Worm (Caenorhabditis elegans) whole organism, L4/young adult: Measurements from ENCODE around the gene ccep-97.

ENCODE experiments used
- W03F9.2 ChIP-seq: fragments of 150-350 bp; optimal IDR thresholded peaks from 2 replicates; lab custom pipeline; 2014; ENCODE audit warnings: missing biosample characterization, missing genetic modification characterization
- dao-5 ChIP-seq: sonication (generic microtip); optimal IDR thresholded peaks from 2 replicates; lab custom pipeline; 2016; ENCODE audit warnings: missing genotype, missing genetic modification characterization, moderate library complexity, missing compliant biosample characterization
- him-1 ChIP-seq: sonication (generic microtip); optimal IDR thresholded peaks from 2 replicates; lab custom pipeline; 2016; ENCODE audit warnings: missing genotype, missing genetic modification reagents, missing genetic modification characterization, missing compliant biosample characterization

DNA sequence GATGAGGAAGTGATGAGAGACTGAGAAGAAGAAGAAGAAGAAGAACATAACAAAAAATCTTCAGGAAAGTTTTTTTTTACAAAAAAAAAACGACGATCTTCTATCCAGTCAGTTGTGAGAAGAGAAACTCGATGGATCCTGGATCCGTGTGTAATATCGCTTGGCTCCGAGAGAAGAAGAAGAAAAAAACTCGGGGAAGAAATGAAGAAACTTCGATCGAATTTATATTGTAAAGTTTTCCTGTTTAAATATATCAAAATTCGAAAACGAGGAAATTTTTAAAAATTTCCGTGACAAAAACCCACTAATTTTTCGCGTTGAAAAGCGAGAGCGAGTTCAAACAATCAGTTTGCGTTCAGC lies 4.8 kb upstream of the ccep-97 start, which contains the start of gene adss-1:
- no peak for TF ChIP-seq him-1
- TF ChIP-seq W03F9.2 (tag; lab: Kevin White, UChicago) = no peak
- TF ChIP-seq dao-5 (tag; lab: Kevin White, UChicago) = no peak
